Worm (Caenorhabditis elegans) whole organism, young adult: ENCODE measurements around the gene dcaf-13.

Experiments used
- B0019.2 ChIP-seq: fragments of 200-800 bp; sonication (Bioruptor generic); conservative IDR thresholded peaks from 2 replicates; pipeline ENCODE4 v1.3.6; 2022; ENCODE audit warnings: missing genetic modification reagents, missing genetic modification characterization, missing compliant biosample characterization
- B0336.3 ChIP-seq: fragments of 200-800 bp; sonication (Bioruptor generic); IDR thresholded peaks from 2 replicates; pipeline ENCODE4 v1.3.6; 2022; ENCODE audit warnings: missing genetic modification characterization, missing compliant biosample characterization
- F10E7.11 ChIP-seq: sonication (generic microtip); optimal IDR thresholded peaks from 2 replicates; lab custom pipeline; 2017; ENCODE audit warnings: mild to moderate bottlenecking, missing genetic modification characterization, moderate library complexity, missing compliant biosample characterization
- F57A8.1 ChIP-seq: fragments of 200-800 bp; sonication (Bioruptor generic); optimal IDR thresholded peaks from 2 replicates; lab custom pipeline; 2018; ENCODE audit warnings: mild to moderate bottlenecking, missing genetic modification characterization, moderate library complexity, missing compliant biosample characterization
- F57C9.4 ChIP-seq: sonication (generic microtip); optimal IDR thresholded peaks from 2 replicates; lab custom pipeline; 2017; ENCODE audit warnings: mild to moderate bottlenecking, missing genetic modification characterization, missing compliant biosample characterization
- T07F8.4 ChIP-seq: sonication (generic microtip); optimal IDR thresholded peaks from 2 replicates; lab custom pipeline; 2016; ENCODE audit warnings: mild to moderate bottlenecking, missing genetic modification characterization, moderate library complexity, missing compliant biosample characterization
- Y53F4B.3 ChIP-seq: fragments of 200-800 bp; sonication (Bioruptor generic); IDR thresholded peaks from 2 replicates; pipeline ENCODE4 v1.3.6; 2022; ENCODE audit warnings: missing genetic modification reagents, missing genetic modification characterization, missing compliant biosample characterization
- Y53G8AR.9 ChIP-seq: fragments of 200-800 bp; sonication (Bioruptor generic); conservative IDR thresholded peaks from 2 replicates; pipeline ENCODE4 v1.3.6; 2022; ENCODE audit warnings: missing genetic modification reagents, missing genetic modification characterization, missing compliant biosample characterization
- Y67H2A.10 ChIP-seq: fragments of 200-800 bp; sonication (Bioruptor generic); conservative IDR thresholded peaks from 2 replicates; pipeline ENCODE4 v1.3.6; 2022; ENCODE audit warnings: missing genetic modification reagents, missing genetic modification characterization, missing compliant biosample characterization
- Y95B8A.8 ChIP-seq: fragments of 200-800 bp; sonication (Bioruptor generic); IDR thresholded peaks from 2 replicates; pipeline ENCODE4 v1.3.6; 2022; ENCODE audit warnings: missing genetic modification reagents, missing genetic modification characterization, missing compliant biosample characterization
- ZK185.1 ChIP-seq: sonication (generic microtip); optimal IDR thresholded peaks from 2 replicates; lab custom pipeline; 2016; ENCODE audit warnings: mild to moderate bottlenecking, missing genetic modification characterization, missing compliant biosample characterization; ENCODE audit not compliant: poor library complexity, severe bottlenecking
- aptf-3 ChIP-seq: fragments of 200-800 bp; sonication (Bioruptor generic); IDR thresholded peaks from 2 replicates; pipeline ENCODE4 v1.3.6; 2022; ENCODE audit warnings: missing genetic modification characterization, missing compliant biosample characterization
- attf-5 ChIP-seq: fragments of 200-800 bp; sonication (Bioruptor generic); optimal IDR thresholded peaks from 2 replicates; lab custom pipeline; 2018; ENCODE audit warnings: mild to moderate bottlenecking, missing genetic modification characterization, missing compliant biosample characterization
- bed-1 ChIP-seq: fragments of 200-800 bp; sonication (Bioruptor generic); IDR thresholded peaks from 2 replicates; pipeline ENCODE4 v1.3.6; 2022; ENCODE audit warnings: missing genetic modification reagents, missing genetic modification characterization, missing compliant biosample characterization
- bed-2 ChIP-seq: fragments of 200-800 bp; sonication (Bioruptor generic); IDR thresholded peaks from 2 replicates; pipeline ENCODE4 v1.3.6; 2022; ENCODE audit warnings: missing genetic modification reagents, missing genetic modification characterization, missing compliant biosample characterization
- cebp-1 ChIP-seq, 2 experiments: fragments of 200-800 bp in 1 of 2; sonication (Bioruptor generic) in 1 of 2; sonication (generic microtip) in 1 of 2; IDR thresholded peaks in 1 of 2; optimal IDR thresholded peaks in 1 of 2; 2 replicates each; pipeline versions ENCODE4 v1.3.6 to Lab custom; 2017 to 2022; ENCODE audit warnings: missing compliant biosample characterization in 2 of 2, missing genetic modification characterization in 2 of 2, mild to moderate bottlenecking in 1 of 2, missing genetic modification reagents in 1 of 2, moderate library complexity in 1 of 2
- chd-7 ChIP-seq: sonication (generic microtip); optimal IDR thresholded peaks from 2 replicates; lab custom pipeline; 2016; ENCODE audit warnings: mild to moderate bottlenecking, missing genetic modification characterization, moderate library complexity, missing compliant biosample characterization
- dox-1 ChIP-seq: fragments of 200-800 bp; sonication (Bioruptor generic); IDR thresholded peaks from 2 replicates; pipeline ENCODE4 v1.3.6; 2022; ENCODE audit warnings: missing genetic modification reagents, missing genetic modification characterization, missing compliant biosample characterization
- egrh-3 ChIP-seq: fragments of 200-800 bp; sonication (Bioruptor generic); IDR thresholded peaks from 2 replicates; pipeline ENCODE4 v1.3.6; 2022; ENCODE audit warnings: missing genetic modification reagents, missing genetic modification characterization, missing compliant biosample characterization
- fkh-3 ChIP-seq: sonication (generic microtip); optimal IDR thresholded peaks from 2 replicates; lab custom pipeline; 2016; ENCODE audit warnings: mild to moderate bottlenecking, missing genetic modification characterization, missing compliant biosample characterization
- gei-17 ChIP-seq: fragments of 200-800 bp; sonication (Bioruptor generic); optimal IDR thresholded peaks from 2 replicates; lab custom pipeline; 2018; ENCODE audit warnings: mild to moderate bottlenecking, missing genetic modification characterization, missing compliant biosample characterization
- hlh-26 ChIP-seq: fragments of 200-800 bp; sonication (Bioruptor generic); conservative IDR thresholded peaks from 2 replicates; pipeline ENCODE4 v1.3.6; 2022; ENCODE audit warnings: missing genetic modification reagents, missing genetic modification characterization, missing compliant biosample characterization
- hmg-1.2 ChIP-seq: fragments of 200-800 bp; sonication (Bioruptor generic); IDR thresholded peaks from 2 replicates; pipeline ENCODE4 v1.3.6; 2022; ENCODE audit warnings: missing genetic modification reagents, missing genetic modification characterization, missing compliant biosample characterization
- hmg-20 ChIP-seq: fragments of 200-800 bp; sonication (Bioruptor generic); IDR thresholded peaks from 2 replicates; pipeline ENCODE4 v1.3.6; 2022; ENCODE audit warnings: missing genetic modification reagents, missing genetic modification characterization, missing compliant biosample characterization
- lin-54 ChIP-seq: fragments of 200-800 bp; sonication (Bioruptor generic); optimal IDR thresholded peaks from 2 replicates; lab custom pipeline; 2018; ENCODE audit warnings: mild to moderate bottlenecking, missing genetic modification characterization, missing compliant biosample characterization
- lir-1 ChIP-seq: fragments of 200-800 bp; sonication (Bioruptor generic); conservative IDR thresholded peaks from 2 replicates; pipeline ENCODE4 v1.3.6; 2022; ENCODE audit warnings: missing genetic modification reagents, missing genetic modification characterization, missing compliant biosample characterization
- madf-10 ChIP-seq: sonication (generic microtip); optimal IDR thresholded peaks from 2 replicates; lab custom pipeline; 2016; ENCODE audit warnings: mild to moderate bottlenecking, missing genetic modification characterization, missing compliant biosample characterization
- mel-28 ChIP-seq: sonication (generic microtip); optimal IDR thresholded peaks from 2 replicates; lab custom pipeline; 2016; ENCODE audit warnings: borderline replicate concordance, mild to moderate bottlenecking, missing genetic modification characterization, missing compliant biosample characterization
- mes-4 ChIP-seq: sonication (generic microtip); optimal IDR thresholded peaks from 2 replicates; lab custom pipeline; 2016; ENCODE audit warnings: missing genotype, missing genetic modification characterization, missing compliant biosample characterization
- mxl-1 ChIP-seq: sonication (generic microtip); optimal IDR thresholded peaks from 2 replicates; lab custom pipeline; 2016; ENCODE audit warnings: missing genetic modification characterization, missing compliant biosample characterization
- nfya-2 ChIP-seq: fragments of 200-800 bp; sonication (Bioruptor generic); IDR thresholded peaks from 2 replicates; pipeline ENCODE4 v1.3.6; 2022; ENCODE audit warnings: missing genetic modification reagents, missing genetic modification characterization, missing compliant biosample characterization
- nhr-80 ChIP-seq: sonication (generic microtip); optimal IDR thresholded peaks from 2 replicates; lab custom pipeline; 2016; ENCODE audit warnings: missing genetic modification characterization, missing compliant biosample characterization
- nhr-90 ChIP-seq: sonication (generic microtip); optimal IDR thresholded peaks from 2 replicates; lab custom pipeline; 2016; ENCODE audit warnings: missing genotype, mild to moderate bottlenecking, missing genetic modification characterization, missing compliant biosample characterization
- pbrm-1 ChIP-seq: fragments of 200-800 bp; sonication (Bioruptor generic); IDR thresholded peaks from 2 replicates; pipeline ENCODE4 v1.3.6; 2022; ENCODE audit warnings: missing genetic modification reagents, missing genetic modification characterization, missing compliant biosample characterization
- rcor-1 ChIP-seq: fragments of 200-800 bp; sonication (Bioruptor generic); IDR thresholded peaks from 2 replicates; pipeline ENCODE4 v1.3.6; 2022; ENCODE audit warnings: missing genetic modification reagents, missing genetic modification characterization, missing compliant biosample characterization
- sptf-2 ChIP-seq: fragments of 200-800 bp; sonication (Bioruptor generic); optimal IDR thresholded peaks from 2 replicates; lab custom pipeline; 2018; ENCODE audit warnings: mild to moderate bottlenecking, missing genetic modification characterization, missing compliant biosample characterization
- tbp1 ChIP-seq: fragments of 200-800 bp; sonication (Bioruptor generic); optimal IDR thresholded peaks from 2 replicates; lab custom pipeline; 2018; ENCODE audit warnings: mild to moderate bottlenecking, missing genetic modification characterization, missing compliant biosample characterization
- xnd-1 ChIP-seq: sonication (generic microtip); optimal IDR thresholded peaks from 2 replicates; lab custom pipeline; 2016; ENCODE audit warnings: missing genotype, missing genetic modification reagents, missing genetic modification characterization, missing compliant biosample characterization
- ztf-26 ChIP-seq: sonication (generic microtip); optimal IDR thresholded peaks from 2 replicates; lab custom pipeline; 2017; ENCODE audit warnings: missing genetic modification characterization, missing compliant biosample characterization
- ztf-28 ChIP-seq: fragments of 200-800 bp; sonication (Bioruptor generic); IDR thresholded peaks from 2 replicates; pipeline ENCODE4 v1.3.6; 2022; ENCODE audit warnings: missing genetic modification reagents, missing genetic modification characterization, missing compliant biosample characterization

dcaf-13 gene

DNA sequence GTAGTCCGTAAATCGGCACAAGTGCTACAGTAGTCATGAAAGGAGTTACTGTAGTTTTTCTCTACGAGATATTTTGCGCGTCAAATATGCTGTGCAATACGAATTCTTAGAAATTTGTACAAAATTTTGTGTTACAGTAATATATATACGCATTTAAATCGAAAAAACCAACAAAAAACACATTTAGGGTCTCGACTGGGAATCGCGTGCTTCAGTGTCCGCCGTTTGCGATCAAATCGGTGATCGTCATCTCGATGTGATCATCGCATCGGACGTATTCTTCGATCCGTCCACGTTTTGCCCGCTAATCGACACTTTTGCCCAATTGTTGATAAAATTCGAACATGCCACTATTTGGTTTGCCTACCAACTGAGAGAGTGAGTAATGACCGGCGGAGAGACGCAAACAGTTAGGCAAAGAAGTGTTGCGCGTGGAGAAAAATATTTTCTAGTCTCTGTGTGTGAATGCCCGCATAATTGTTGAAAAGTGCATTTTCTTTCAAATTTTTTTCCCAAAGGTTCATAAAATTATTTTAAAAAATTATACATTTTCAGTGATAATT is 44.3 kb upstream of the dcaf-13 start:
- TF ChIP-seq nhr-90 (no peak), cebp-1 (GFP tag; IDR thresholded peaks at IDR 0.05; lab: Robert Waterston, UW) (no peak), cebp-1 (tag; optimal IDR thresholded peaks at IDR 0.05; lab: Kevin White, UChicago) (peak; percentile 19), T07F8.4 (tag; lab: Kevin White, UChicago) (no peak), lir-1 (GFP tag; lab: Robert Waterston, UW) (no peak), hlh-26 (GFP tag; lab: Robert Waterston, UW) (no peak), xnd-1 (tag; lab: Kevin White, UChicago) (no peak), B0019.2 (GFP tag; lab: Robert Waterston, UW) (no peak), fkh-3 (tag; lab: Kevin White, UChicago) (no peak), rcor-1 (GFP tag; lab: Robert Waterston, UW) (no peak), bed-2 (GFP tag; lab: Robert Waterston, UW) (no peak), aptf-3 (GFP tag; lab: Robert Waterston, UW) (no peak), B0336.3 (no peak), ztf-26 (tag; lab: Kevin White, UChicago) (no peak), dox-1 (GFP tag; lab: Robert Waterston, UW) (peak; percentile 22; the same call in 1 of the 2 replicates), F57A8.1 (GFP tag; lab: Kevin White, UChicago) (no peak), hmg-20 (no peak), lin-54 (GFP tag; lab: Kevin White, UChicago) (no peak), Y53F4B.3 (GFP tag; lab: Robert Waterston, UW) (no peak), egrh-3 (GFP tag; lab: Robert Waterston, UW) (no peak), nhr-80 (peak; percentile 77), gei-17 (GFP tag; lab: Kevin White, UChicago) (no peak), hmg-1.2 (GFP tag; lab: Robert Waterston, UW) (peak; percentile 38; the same call in 1 of the 2 replicates), F57C9.4 (tag; lab: Kevin White, UChicago) (no peak), tbp1 (GFP tag; lab: Kevin White, UChicago) (no peak), attf-5 (GFP tag; lab: Kevin White, UChicago) (peak; percentile 4), ZK185.1 (tag; lab: Kevin White, UChicago) (no peak), Y53G8AR.9 (GFP tag; lab: Robert Waterston, UW) (no peak), chd-7 (tag; lab: Kevin White, UChicago) (no peak), mes-4 (tag; lab: Kevin White, UChicago) (no peak)

DNA sequence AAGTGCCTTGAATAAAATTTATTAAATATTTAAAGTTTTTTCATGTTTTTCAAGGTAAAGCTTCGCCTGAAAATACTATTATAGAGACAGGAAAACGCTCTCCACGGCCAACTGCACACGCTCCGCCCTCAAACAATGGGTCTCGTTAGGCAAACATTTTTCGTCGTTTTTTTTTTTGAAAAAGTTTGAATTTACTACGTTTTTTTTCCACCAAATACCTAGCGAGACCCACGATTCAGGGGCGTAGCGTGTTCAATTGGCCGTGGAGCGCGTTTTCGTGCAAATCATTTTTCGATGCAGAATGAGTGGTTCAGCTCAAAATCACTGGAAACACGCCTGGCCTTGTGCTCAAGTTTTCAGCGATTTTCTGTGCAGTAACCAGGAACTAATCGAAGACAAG is 43.2 kb upstream of the dcaf-13 start, which contains the start of gene W06B4.2:
W06B4.2 (plus strand) TSS at position 301 of the 400 bp plus-strand sequence.
- no peak for TF ChIP-seq madf-10 (tag; lab: Kevin White, UChicago)
- no peak for TF ChIP-seq nfya-2
- TF ChIP-seq Y95B8A.8 (GFP tag; lab: Robert Waterston, UW): no peak
- no peak for TF ChIP-seq mxl-1
- TF ChIP-seq mel-28: no peak
- TF ChIP-seq sptf-2 (GFP tag; lab: Kevin White, UChicago): no peak
- TF ChIP-seq pbrm-1 (GFP tag; lab: Robert Waterston, UW): no peak
- TF ChIP-seq bed-1 (GFP tag; lab: Robert Waterston, UW): no peak
- no peak for TF ChIP-seq Y67H2A.10 (GFP tag; lab: Robert Waterston, UW)
- no peak for TF ChIP-seq ztf-26 (tag; lab: Kevin White, UChicago)
- no peak for TF ChIP-seq ztf-28 (GFP tag; lab: Robert Waterston, UW)
- TF ChIP-seq lir-1 (GFP tag; lab: Robert Waterston, UW): no peak
- TF ChIP-seq gei-17 (GFP tag; lab: Kevin White, UChicago): no peak
- TF ChIP-seq F10E7.11 (tag; lab: Kevin White, UChicago): no peak
